Fruit fly (Drosophila melanogaster) whole organism, adult: ENCODE data around the gene CG8003.

Experiments
- CG11617 ChIP-seq: fragments of 200-800 bp; sonication (Bioruptor generic); optimal IDR thresholded peaks from 2 replicates; lab custom pipeline; 2017; ENCODE audit warnings: mild to moderate bottlenecking, missing biosample characterization, missing genetic modification reagents, missing genetic modification characterization
- CG12768 ChIP-seq: fragments of 200-800 bp; sonication (Bioruptor generic); optimal IDR thresholded peaks from 2 replicates; lab custom pipeline; 2017; ENCODE audit warnings: missing biosample characterization, missing genetic modification characterization, mild to moderate bottlenecking, moderate library complexity, missing genetic modification reagents
- CG14711 ChIP-seq: fragments of 200-800 bp; sonication (Bioruptor generic); optimal IDR thresholded peaks from 2 replicates; lab custom pipeline; 2018; ENCODE audit warnings: missing biosample characterization, mild to moderate bottlenecking, missing genetic modification characterization, moderate library complexity
- CG1620 ChIP-seq: fragments of 200-800 bp; sonication (Bioruptor generic); optimal IDR thresholded peaks from 2 replicates; lab custom pipeline; 2016; ENCODE audit warnings: missing biosample characterization, missing genetic modification characterization
- CG33017 ChIP-seq: fragments of 200-800 bp; sonication (Bioruptor generic); optimal IDR thresholded peaks from 2 replicates; lab custom pipeline; 2018; ENCODE audit warnings: missing biosample characterization, mild to moderate bottlenecking, missing genetic modification characterization, moderate library complexity
- CG5204 ChIP-seq: fragments of 200-800 bp; sonication (Bioruptor generic); optimal IDR thresholded peaks from 2 replicates; lab custom pipeline; 2016; ENCODE audit warnings: missing biosample characterization, missing genetic modification characterization
- CG7045 ChIP-seq: fragments of 200-800 bp; sonication (Bioruptor generic); optimal IDR thresholded peaks from 2 replicates; lab custom pipeline; 2017; ENCODE audit warnings: missing biosample characterization, mild to moderate bottlenecking, missing genetic modification characterization
- CG7101 ChIP-seq: fragments of 200-800 bp; sonication (Bioruptor generic); optimal IDR thresholded peaks from 2 replicates; lab custom pipeline; 2018; ENCODE audit warnings: missing biosample characterization, mild to moderate bottlenecking, missing genetic modification characterization, moderate library complexity
- Clk ChIP-seq: fragments of 200-800 bp; sonication (Bioruptor generic); optimal IDR thresholded peaks from 2 replicates; lab custom pipeline; 2017; ENCODE audit warnings: missing biosample characterization, missing genetic modification characterization
- Crg-1 ChIP-seq: fragments of 200-800 bp; sonication (Bioruptor generic); optimal IDR thresholded peaks from 2 replicates; lab custom pipeline; 2016; ENCODE audit warnings: missing biosample characterization, missing genetic modification characterization
- Hr96 ChIP-seq: fragments of 200-800 bp; sonication (Bioruptor generic); optimal IDR thresholded peaks from 2 replicates; lab custom pipeline; 2016; ENCODE audit warnings: missing biosample characterization, missing genetic modification characterization
- Mnt ChIP-seq: fragments of 200-800 bp; sonication (Bioruptor generic); optimal IDR thresholded peaks from 2 replicates; lab custom pipeline; 2016; ENCODE audit warnings: missing biosample characterization, mild to moderate bottlenecking, missing genetic modification characterization
- bab1 ChIP-seq: fragments of 200-800 bp; sonication (Bioruptor generic); optimal IDR thresholded peaks from 3 replicates; lab custom pipeline; 2019; ENCODE audit warnings: missing biosample characterization, mild to moderate bottlenecking, missing genetic modification characterization, moderate library complexity
- cic ChIP-seq: fragments of 200-800 bp; sonication (Bioruptor generic); optimal IDR thresholded peaks from 2 replicates; lab custom pipeline; 2017; ENCODE audit warnings: missing biosample characterization, mild to moderate bottlenecking, missing genetic modification characterization, moderate library complexity
- cnc ChIP-seq, 2 experiments: fragments of >200 bp; optimal IDR thresholded peaks; 2 replicates each; lab custom pipeline; 2017
- kay ChIP-seq: fragments of 200-800 bp; sonication (Bioruptor generic); peaks from one replicate; lab custom pipeline; 2016; ENCODE audit warnings: missing biosample characterization, missing genetic modification characterization, borderline replicate concordance
- ovo ChIP-seq: fragments of 200-800 bp; sonication (Bioruptor generic); optimal IDR thresholded peaks from 2 replicates; lab custom pipeline; 2016; ENCODE audit warnings: missing biosample characterization, missing genetic modification characterization
- pad ChIP-seq: fragments of 200-800 bp; sonication (Bioruptor generic); optimal IDR thresholded peaks from 3 replicates; lab custom pipeline; 2017; ENCODE audit warnings: missing biosample characterization, missing genetic modification characterization, mild to moderate bottlenecking, moderate library complexity, missing genetic modification reagents
- tj ChIP-seq: fragments of 200-800 bp; sonication (Bioruptor generic); optimal IDR thresholded peaks from 3 replicates; lab custom pipeline; 2017; ENCODE audit warnings: missing biosample characterization, mild to moderate bottlenecking, missing genetic modification characterization, moderate library complexity
- toe ChIP-seq: fragments of 200-800 bp; sonication (Bioruptor generic); optimal IDR thresholded peaks from 2 replicates; lab custom pipeline; 2016; ENCODE audit warnings: missing biosample characterization, missing genetic modification characterization

Gene CG8003

dm6 chr3L:10645965-10646364, 15.3 kb upstream of the CG8003 start:
- no peak for TF ChIP-seq Hr96
- no peak for TF ChIP-seq kay
- no peak for TF ChIP-seq Crg-1 (GFP tag; lab: Kevin White, UChicago)
- TF ChIP-seq CG1620: no peak
- TF ChIP-seq CG5204 (GFP tag; lab: Kevin White, UChicago): no peak
- TF ChIP-seq CG7101 (tag; lab: Kevin White, UChicago): no peak
- no peak for TF ChIP-seq CG11617 (GFP tag; lab: Kevin White, UChicago)
- no peak for TF ChIP-seq cic (GFP tag; lab: Kevin White, UChicago)
- TF ChIP-seq pad (GFP tag; lab: Kevin White, UChicago): no peak
- TF ChIP-seq bab1: no peak
- TF ChIP-seq CG7045 (GFP tag; lab: Kevin White, UChicago): no peak
- TF ChIP-seq CG33017 (tag; lab: Kevin White, UChicago): no peak
- no peak for TF ChIP-seq Mnt (GFP tag; lab: Kevin White, UChicago)
- TF ChIP-seq CG14711 (tag; lab: Kevin White, UChicago): no peak
- no peak for TF ChIP-seq Clk (GFP tag; lab: Kevin White, UChicago)
- no peak for TF ChIP-seq CG12768 (GFP tag; lab: Kevin White, UChicago)
- no peak for TF ChIP-seq tj (GFP tag; lab: Kevin White, UChicago)
- no peak for TF ChIP-seq cnc (optimal IDR thresholded peaks at IDR 0.05; lab: Kevin White, UChicago)

- TF ChIP-seq ovo (GFP tag; lab: Kevin White, UChicago): no peak
- no peak for TF ChIP-seq Clk (GFP tag; lab: Kevin White, UChicago)
- no peak for TF ChIP-seq CG1620
- no peak for TF ChIP-seq toe (GFP tag; lab: Kevin White, UChicago)
- no peak for TF ChIP-seq CG12768 (GFP tag; lab: Kevin White, UChicago)
- no peak for TF ChIP-seq CG5204 (GFP tag; lab: Kevin White, UChicago)
- no peak for TF ChIP-seq CG33017 (tag; lab: Kevin White, UChicago)
- no peak for TF ChIP-seq CG7101 (tag; lab: Kevin White, UChicago)
- TF ChIP-seq Hr96: no peak
- no peak for TF ChIP-seq pad (GFP tag; lab: Kevin White, UChicago)
- TF ChIP-seq CG11617 (GFP tag; lab: Kevin White, UChicago): no peak
- no peak for TF ChIP-seq kay
- no peak for TF ChIP-seq Crg-1 (GFP tag; lab: Kevin White, UChicago)
- TF ChIP-seq tj (GFP tag; lab: Kevin White, UChicago): no peak
- no peak for TF ChIP-seq CG7045 (GFP tag; lab: Kevin White, UChicago)
- no peak for TF ChIP-seq bab1
- no peak for TF ChIP-seq Mnt (GFP tag; lab: Kevin White, UChicago)
- TF ChIP-seq cnc (optimal IDR thresholded peaks at IDR 0.05; lab: Kevin White, UChicago): no peak
- TF ChIP-seq cic (GFP tag; lab: Kevin White, UChicago): no peak
These were observed 14.1 kb upstream of the CG8003 start for dm6 chr3L:10647158-10647557.

dm6 chr3L:10648431-10648830, 12.8 kb upstream of the CG8003 start:
- TF ChIP-seq cic (GFP tag; lab: Kevin White, UChicago): no peak
- TF ChIP-seq ovo (GFP tag; lab: Kevin White, UChicago): no peak
- TF ChIP-seq CG12768 (GFP tag; lab: Kevin White, UChicago): no peak
- no peak for TF ChIP-seq Crg-1 (GFP tag; lab: Kevin White, UChicago)
- TF ChIP-seq pad (GFP tag; lab: Kevin White, UChicago): no peak
- TF ChIP-seq cnc (optimal IDR thresholded peaks at IDR 0.05; lab: Kevin White, UChicago): no peak
- no peak for TF ChIP-seq toe (GFP tag; lab: Kevin White, UChicago)

- TF ChIP-seq tj (GFP tag; lab: Kevin White, UChicago) (peak; percentile 95), CG14711 (tag; lab: Kevin White, UChicago) (no peak)
These were observed 10.0 kb upstream of the CG8003 start for dm6 chr3L:10651271-10651670.

dm6 chr3L:10652487-10652886, 8.8 kb upstream of the CG8003 start:
- TF ChIP-seq tj (GFP tag; lab: Kevin White, UChicago): peak; percentile 75
- TF ChIP-seq CG1620: no peak
- TF ChIP-seq toe (GFP tag; lab: Kevin White, UChicago): no peak

- TF ChIP-seq kay (peak; percentile 70), CG14711 (tag; lab: Kevin White, UChicago) (no peak), CG7101 (tag; lab: Kevin White, UChicago) (no peak)
These were observed 6.8 kb upstream of the CG8003 start for dm6 chr3L:10654439-10654838.

dm6 chr3L:10656451-10657198, 4.7 kb upstream of the CG8003 start:
- TF ChIP-seq Mnt (GFP tag; lab: Kevin White, UChicago): peak; percentile 48
- TF ChIP-seq Clk (GFP tag; lab: Kevin White, UChicago): no peak
- TF ChIP-seq bab1: no peak
- TF ChIP-seq kay: peak; percentile 85
- no peak for TF ChIP-seq CG33017 (tag; lab: Kevin White, UChicago)
- TF ChIP-seq ovo (GFP tag; lab: Kevin White, UChicago): peak; percentile 41
- TF ChIP-seq Hr96: no peak
- TF ChIP-seq CG7045 (GFP tag; lab: Kevin White, UChicago): peak; percentile 30
- no peak for TF ChIP-seq CG5204 (GFP tag; lab: Kevin White, UChicago)
- no peak for TF ChIP-seq CG14711 (tag; lab: Kevin White, UChicago)
- peak; percentile 22 for TF ChIP-seq cic (GFP tag; lab: Kevin White, UChicago)
- TF ChIP-seq CG1620: no peak
- TF ChIP-seq toe (GFP tag; lab: Kevin White, UChicago): no peak
- no peak for TF ChIP-seq cnc (optimal IDR thresholded peaks at IDR 0.05; lab: Kevin White, UChicago)
- TF ChIP-seq CG11617 (GFP tag; lab: Kevin White, UChicago): no peak
- TF ChIP-seq pad (GFP tag; lab: Kevin White, UChicago): no peak
- peak; percentile 53 for TF ChIP-seq Crg-1 (GFP tag; lab: Kevin White, UChicago)
- TF ChIP-seq tj (GFP tag; lab: Kevin White, UChicago): no peak
- no peak for TF ChIP-seq CG12768 (GFP tag; lab: Kevin White, UChicago)
- TF ChIP-seq CG7101 (tag; lab: Kevin White, UChicago): peak; percentile 39
